Worm (Caenorhabditis elegans) whole organism, L4 larva: Measurements from ENCODE around the gene fbxa-160.
"Not testable (repeated sequence)": the region's sequence is repeated elsewhere in the genome, so short reads cannot be mapped to it uniquely, and the experiment has no call there.

Experiments
- F49E8.2 ChIP-seq: sonication (generic microtip); optimal IDR thresholded peaks from 2 replicates; lab custom pipeline; 2016; ENCODE audit warnings: missing compliant biosample characterization, mild to moderate bottlenecking, missing genetic modification characterization, borderline replicate concordance
- ZK546.5 ChIP-seq, 2 experiments: sonication (generic microtip); optimal IDR thresholded peaks; 2 replicates each; lab custom pipeline; 2017; ENCODE audit warnings: missing biosample characterization in 2 of 2, missing genetic modification characterization in 2 of 2
- attf-4 ChIP-seq: sonication (generic microtip); optimal IDR thresholded peaks from 3 replicates; lab custom pipeline; 2017; ENCODE audit warnings: missing biosample characterization, missing genetic modification characterization
- ces-1 ChIP-seq: fragments of 150-350 bp; sonication (generic microtip); optimal IDR thresholded peaks from 4 replicates; lab custom pipeline; 2014; ENCODE audit warnings: missing biosample characterization, missing genetic modification reagents, missing genetic modification characterization
- dmd-8 ChIP-seq: fragments of 200-800 bp; sonication (Bioruptor generic); IDR thresholded peaks from 2 replicates; pipeline ENCODE4 v1.3.6; 2022; ENCODE audit warnings: missing genetic modification characterization, missing compliant biosample characterization
- dpl-1 ChIP-seq: fragments of 150-350 bp; optimal IDR thresholded peaks from 2 replicates; lab custom pipeline; 2014; ENCODE audit warnings: missing biosample characterization, missing genetic modification reagents, missing genetic modification characterization
- duxl-1 ChIP-seq: sonication (generic microtip); optimal IDR thresholded peaks from 2 replicates; lab custom pipeline; 2016; ENCODE audit warnings: mild to moderate bottlenecking, missing genetic modification characterization, moderate library complexity, missing compliant biosample characterization; ENCODE audit not compliant: poor library complexity
- fkh-10 ChIP-seq: fragments of 150-350 bp; optimal IDR thresholded peaks from 2 replicates; lab custom pipeline; 2014; ENCODE audit warnings: missing biosample characterization, missing genetic modification reagents, missing genetic modification characterization
- hlh-11 ChIP-seq: fragments of 200-800 bp; sonication (Bioruptor generic); optimal IDR thresholded peaks from 2 replicates; lab custom pipeline; 2018; ENCODE audit warnings: mild to moderate bottlenecking, missing genetic modification characterization, missing compliant biosample characterization
- lin-15B ChIP-seq: fragments of 150-350 bp; sonication (generic microtip); optimal IDR thresholded peaks from 3 replicates; lab custom pipeline; 2014; ENCODE audit warnings: missing biosample characterization, missing genetic modification characterization
- lin-38 ChIP-seq: fragments of 200-800 bp; sonication (Bioruptor generic); IDR thresholded peaks from 2 replicates; pipeline ENCODE4 v1.3.6; 2022; ENCODE audit warnings: missing genetic modification reagents, missing genetic modification characterization, missing compliant biosample characterization
- lir-3 ChIP-seq: sonication (generic microtip); optimal IDR thresholded peaks from 2 replicates; lab custom pipeline; 2016; ENCODE audit warnings: mild to moderate bottlenecking, missing genetic modification characterization, missing compliant biosample characterization
- mdl-1 ChIP-seq, 2 experiments: fragments of 150-350 bp in 1 of 2; sonication (generic microtip) in 1 of 2; optimal IDR thresholded peaks; 2 replicates each; lab custom pipeline; 2014 to 2017; ENCODE audit warnings: missing biosample characterization in 2 of 2, missing genetic modification characterization in 2 of 2
- mep-1 ChIP-seq: fragments of 150-350 bp; sonication (generic microtip); optimal IDR thresholded peaks from 3 replicates; lab custom pipeline; 2014; ENCODE audit warnings: missing biosample characterization, missing genetic modification characterization
- mxl-3 ChIP-seq: fragments of 200-800 bp; sonication (Bioruptor generic); optimal IDR thresholded peaks from 2 replicates; lab custom pipeline; 2018; ENCODE audit warnings: mild to moderate bottlenecking, missing genetic modification characterization, missing compliant biosample characterization
- nhr-10 ChIP-seq: fragments of 150-350 bp; optimal IDR thresholded peaks from 2 replicates; lab custom pipeline; 2014; ENCODE audit warnings: missing biosample characterization, missing genetic modification characterization
- nhr-102 ChIP-seq: sonication (generic microtip); optimal IDR thresholded peaks from 2 replicates; lab custom pipeline; 2016; ENCODE audit warnings: mild to moderate bottlenecking, missing genetic modification characterization, moderate library complexity, missing compliant biosample characterization
- nhr-111 ChIP-seq: fragments of 200-800 bp; sonication (Bioruptor generic); optimal IDR thresholded peaks from 2 replicates; lab custom pipeline; 2018; ENCODE audit warnings: mild to moderate bottlenecking, missing genetic modification characterization, missing compliant biosample characterization
- nhr-28 ChIP-seq: fragments of 150-350 bp; optimal IDR thresholded peaks from 2 replicates; lab custom pipeline; 2014; ENCODE audit warnings: missing biosample characterization, missing genetic modification characterization
- nhr-42 ChIP-seq: fragments of 200-800 bp; sonication (Bioruptor generic); IDR thresholded peaks from 2 replicates; pipeline ENCODE4 v1.3.6; 2022; ENCODE audit warnings: missing genetic modification characterization, missing compliant biosample characterization
- nhr-48 ChIP-seq: sonication (generic microtip); optimal IDR thresholded peaks from 2 replicates; lab custom pipeline; 2016; ENCODE audit warnings: mild to moderate bottlenecking, missing genetic modification characterization, missing compliant biosample characterization
- pha-4 ChIP-seq, 2 experiments: fragments of 150-350 bp in 1 of 2; fragments of 200-800 bp in 1 of 2; sonication (Bioruptor generic) in 1 of 2; IDR thresholded peaks in 1 of 2; optimal IDR thresholded peaks in 1 of 2; 2 replicates each; pipeline versions ENCODE4 v1.3.6 to Lab custom; 2014 to 2022; ENCODE audit warnings: missing genetic modification characterization in 2 of 2, missing genetic modification reagents in 2 of 2, missing biosample characterization in 1 of 2, missing compliant biosample characterization in 1 of 2
- pqm-1 ChIP-seq: sonication (generic microtip); optimal IDR thresholded peaks from 2 replicates; lab custom pipeline; 2017; ENCODE audit warnings: missing biosample characterization, missing genetic modification characterization
- set-16 ChIP-seq: fragments of 200-800 bp; sonication (Bioruptor generic); IDR thresholded peaks from 2 replicates; pipeline ENCODE4 v1.3.6; 2022; ENCODE audit warnings: missing genetic modification reagents, missing genetic modification characterization, missing compliant biosample characterization
- skn-1 ChIP-seq: fragments of 150-350 bp; optimal IDR thresholded peaks from 2 replicates; lab custom pipeline; 2014; ENCODE audit warnings: missing biosample characterization, missing genetic modification characterization
- snpc-1.2 ChIP-seq: fragments of 200-800 bp; sonication (Bioruptor generic); IDR thresholded peaks from 2 replicates; pipeline ENCODE4 v1.3.6; 2022; ENCODE audit warnings: missing genetic modification reagents, missing genetic modification characterization, missing compliant biosample characterization
- snpc-4 ChIP-seq: fragments of 150-350 bp; optimal IDR thresholded peaks from 2 replicates; lab custom pipeline; 2014; ENCODE audit warnings: missing biosample characterization, missing genetic modification characterization
- spr-1 ChIP-seq: sonication (generic microtip); optimal IDR thresholded peaks from 2 replicates; lab custom pipeline; 2016; ENCODE audit warnings: mild to moderate bottlenecking, missing genetic modification characterization, missing compliant biosample characterization
- tra-1 ChIP-seq: fragments of 200-800 bp; sonication (Bioruptor generic); IDR thresholded peaks from 2 replicates; pipeline ENCODE4 v1.3.6; 2022; ENCODE audit warnings: missing genetic modification reagents, missing genetic modification characterization, missing compliant biosample characterization
- unc-62 ChIP-seq, 3 experiments: fragments of 150-350 bp in 1 of 3; sonication (generic microtip); optimal IDR thresholded peaks in 2 of 3; peaks in 1 of 3; 1 replicate in 1 of 3; 2 replicates in 2 of 3; lab custom pipeline; 2014 to 2017; ENCODE audit warnings: missing biosample characterization in 3 of 3, missing genetic modification characterization in 3 of 3, missing genetic modification reagents in 3 of 3, missing genotype in 1 of 3
- zip-2 ChIP-seq: fragments of 150-350 bp; optimal IDR thresholded peaks from 2 replicates; lab custom pipeline; 2014; ENCODE audit warnings: missing biosample characterization, missing genetic modification characterization
- ztf-7 ChIP-seq: fragments of 150-350 bp; optimal IDR thresholded peaks from 2 replicates; lab custom pipeline; 2014; ENCODE audit warnings: missing biosample characterization, missing genetic modification characterization

Gene fbxa-160

DNA sequence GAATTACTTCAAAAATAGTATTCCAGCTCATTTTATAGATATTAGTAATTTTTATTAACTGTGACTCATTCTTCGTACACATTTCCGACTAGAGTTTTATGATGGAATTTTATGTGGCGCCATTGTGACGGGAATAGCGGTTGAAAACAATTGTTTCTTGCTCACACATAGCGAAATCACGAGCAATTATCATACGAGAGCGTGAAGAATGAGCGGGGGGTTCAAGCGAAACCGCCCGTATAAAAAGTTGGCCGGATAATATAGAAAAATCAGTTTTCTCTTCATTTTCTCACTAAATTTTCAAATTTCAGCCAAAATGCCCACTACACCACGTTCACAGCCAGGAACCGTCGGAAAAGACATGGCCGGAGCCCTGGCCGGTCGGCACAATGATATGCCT lies 9.0 kb upstream of the fbxa-160 start, which contains the start of gene C08E3.1:
TSS of gene C08E3.1 (plus strand) at position 301 of the 400 bp plus-strand sequence.
- TF ChIP-seq pha-4 (GFP tag; IDR thresholded peaks at IDR 0.05; lab: Robert Waterston, UW); pha-4 (tag; optimal IDR thresholded peaks at IDR 0.05; lab: Kevin White, UChicago); set-16 (GFP tag; lab: Robert Waterston, UW); lin-15B: not testable (repeated sequence)

DNA sequence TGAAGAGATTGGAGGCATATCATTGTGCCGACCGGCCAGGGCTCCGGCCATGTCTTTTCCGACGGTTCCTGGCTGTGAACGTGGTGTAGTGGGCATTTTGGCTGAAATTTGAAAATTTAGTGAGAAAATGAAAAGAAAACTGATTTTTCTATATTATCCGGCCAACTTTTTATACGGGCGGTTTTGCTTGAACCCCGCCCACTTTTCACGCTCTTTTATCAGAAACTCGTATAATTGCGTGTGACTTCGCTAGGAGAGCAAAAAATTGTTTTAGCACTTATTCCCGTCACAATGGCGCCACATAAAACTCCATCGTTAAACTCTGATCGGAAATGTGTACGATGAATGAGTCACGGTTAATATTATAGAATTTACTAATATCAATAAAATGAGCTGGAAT lies 7.7 kb upstream of the fbxa-160 start, which contains the start of gene C08E3.13:
TSS of gene C08E3.13 (minus strand) at position 101 of the 400 bp plus-strand sequence.
- not testable (repeated sequence) for TF ChIP-seq lir-3 (tag; lab: Kevin White, UChicago); nhr-48 (tag; lab: Kevin White, UChicago); ZK546.5 (tag; optimal IDR thresholded peaks at IDR 0.05; lab: Kevin White, UChicago)
- TF ChIP-seq, all 104 proteins: peak for 0; not testable (repeated sequence) for 104

DNA sequence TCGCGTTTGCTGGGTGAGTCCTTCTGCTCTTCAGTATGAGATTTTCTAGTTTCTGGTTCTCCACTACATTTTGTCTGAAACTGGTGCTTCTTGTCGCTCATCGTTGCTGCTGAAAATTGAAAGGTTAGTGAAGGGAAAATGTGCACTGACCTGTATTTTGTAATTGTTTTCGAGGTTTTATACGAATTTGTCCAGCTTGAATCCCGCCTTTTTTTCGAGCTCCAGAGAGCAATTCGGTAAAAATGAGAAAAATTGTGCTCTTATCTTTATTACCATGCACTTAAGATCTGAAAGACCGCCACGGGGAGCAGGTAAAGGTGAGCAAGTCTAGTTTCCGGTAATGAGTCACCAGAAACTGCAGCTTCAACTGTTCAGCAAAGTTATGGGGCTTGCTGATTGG lies 3.3 kb upstream of the fbxa-160 start, which contains the start of gene C08E3.15:
TSS of gene C08E3.15 (minus strand) at position 101 of the 400 bp plus-strand sequence.
- not testable (repeated sequence) for TF ChIP-seq ztf-7, spr-1, snpc-4 (tag; lab: Kevin White, UChicago)

DNA sequence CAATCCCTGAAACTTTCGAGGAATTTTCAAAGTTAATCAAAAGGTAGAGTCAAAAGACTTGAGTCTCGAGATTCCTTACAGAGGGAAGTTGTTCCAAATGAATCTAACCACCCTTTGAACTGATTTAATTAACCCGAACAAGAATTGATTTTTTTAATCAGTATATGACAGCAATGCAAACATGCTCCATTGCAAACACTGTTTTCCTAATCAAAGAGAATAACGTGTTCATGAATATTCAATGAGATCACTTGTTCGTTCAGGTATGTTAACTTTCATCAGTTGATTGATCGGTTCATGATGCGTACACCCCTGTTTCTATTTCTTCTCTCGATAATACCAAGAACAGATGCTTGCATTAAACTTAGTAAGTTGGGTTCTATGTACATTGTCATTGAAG lies 1.2 kb upstream of the fbxa-160 start, which contains the start of gene C08E3.14:
TSS of gene C08E3.14 (plus strand) at position 301 of the 400 bp plus-strand sequence.
- no peak for TF ChIP-seq mep-1 (tag; lab: Kevin White, UChicago)
- no peak for TF ChIP-seq hlh-11
- no peak for TF ChIP-seq lin-38
- no peak for TF ChIP-seq dmd-8 (GFP tag; lab: Robert Waterston, UW)
- no peak for TF ChIP-seq nhr-102 (tag; lab: Kevin White, UChicago)
- TF ChIP-seq skn-1 (tag; lab: Kevin White, UChicago), result no peak
- TF ChIP-seq fkh-10, result no peak
- no peak for TF ChIP-seq dpl-1 (GFP tag; lab: Kevin White, UChicago)
- TF ChIP-seq zip-2 (tag; lab: Kevin White, UChicago), result no peak
- TF ChIP-seq ces-1 (GFP tag; lab: Kevin White, UChicago), result no peak
- TF ChIP-seq mdl-1 (tag; optimal IDR thresholded peaks at IDR 0.05; lab: Kevin White, UChicago), result no peak
- no peak for TF ChIP-seq tra-1 (GFP tag; lab: Robert Waterston, UW)
- no peak for TF ChIP-seq duxl-1 (tag; lab: Kevin White, UChicago)
- no peak for TF ChIP-seq nhr-48 (tag; lab: Kevin White, UChicago)
- TF ChIP-seq nhr-111 (GFP tag; lab: Kevin White, UChicago), result no peak
- no peak for TF ChIP-seq nhr-10
- no peak for TF ChIP-seq snpc-1.2
- no peak for TF ChIP-seq attf-4 (tag; lab: Kevin White, UChicago)
- no peak for TF ChIP-seq F49E8.2

- TF ChIP-seq set-16 (GFP tag; lab: Robert Waterston, UW), result no peak
- no peak for TF ChIP-seq dpl-1 (GFP tag; lab: Kevin White, UChicago)
- TF ChIP-seq nhr-28 (tag; lab: Kevin White, UChicago), result peak; percentile 45
- TF ChIP-seq mxl-3, result peak; percentile 15
- TF ChIP-seq pha-4 (GFP tag; IDR thresholded peaks at IDR 0.05; lab: Robert Waterston, UW), result no peak
- TF ChIP-seq pha-4 (tag; optimal IDR thresholded peaks at IDR 0.05; lab: Kevin White, UChicago), result no peak
- no peak for TF ChIP-seq nhr-42 (GFP tag; lab: Robert Waterston, UW)
- peak in 1 of 2 experiments; percentile 71 for TF ChIP-seq unc-62 (GFP tag; optimal IDR thresholded peaks at IDR 0.05 in 1 of 2; lab: Kevin White, UChicago)
- no peak for TF ChIP-seq unc-62 (tag; optimal IDR thresholded peaks at IDR 0.05; lab: Kevin White, UChicago)
- no peak for TF ChIP-seq zip-2 (tag; lab: Kevin White, UChicago)
- TF ChIP-seq pqm-1 (tag; lab: Kevin White, UChicago), result peak; percentile 95
Measured at ce11 chrII:1621795-1622194, 2.7 kb downstream of the fbxa-160 start.
